Fruit fly (Drosophila melanogaster): ENCODE data around the gene trem.

dm6 chr3R:20080205-20080604, 49.1 kb upstream of the trem start:
- no peak for TF ChIP-seq h (optimal IDR thresholded peaks at IDR 0.05)
- TF ChIP-seq ttk (optimal IDR thresholded peaks at IDR 0.05) = no peak
- no peak for TF ChIP-seq psq (optimal IDR thresholded peaks at IDR 0.05)

Data from Kc167 (cell line).